Worm (Caenorhabditis elegans): ENCODE measurements around the gene VZK822L.2.

- TF ChIP-seq ham-2 (GFP tag; optimal IDR thresholded peaks at IDR 0.05) (no peak), nhr-28 (tag; optimal IDR thresholded peaks at IDR 0.05) (no peak), elt-1 (tag; optimal IDR thresholded peaks at IDR 0.05; ENCODE audit: borderline replicate concordance, insufficient read depth) (no peak), lin-13 (tag; optimal IDR thresholded peaks at IDR 0.05) (no peak), elt-3 (tag; optimal IDR thresholded peaks at IDR 0.05) (no peak), nhr-237 (tag; optimal IDR thresholded peaks at IDR 0.05) (no peak), M03D4.4 (tag; optimal IDR thresholded peaks at IDR 0.05) (no peak), nhr-76 (tag; optimal IDR thresholded peaks at IDR 0.05) (no peak), pha-4 (tag; optimal IDR thresholded peaks at IDR 0.05) (no peak), ces-1 (GFP tag; optimal IDR thresholded peaks at IDR 0.05) (no peak), ceh-83 (GFP tag; optimal IDR thresholded peaks at IDR 0.05) (no peak), ztf-11 (tag; optimal IDR thresholded peaks at IDR 0.05) (no peak)
Measured at ce11 chrIV:11956387-11956786, 44.6 kb downstream of the VZK822L.2 start.
